Fruit fly (Drosophila melanogaster): ENCODE data around the gene Irk2.

The Irk2 gene

DNA sequence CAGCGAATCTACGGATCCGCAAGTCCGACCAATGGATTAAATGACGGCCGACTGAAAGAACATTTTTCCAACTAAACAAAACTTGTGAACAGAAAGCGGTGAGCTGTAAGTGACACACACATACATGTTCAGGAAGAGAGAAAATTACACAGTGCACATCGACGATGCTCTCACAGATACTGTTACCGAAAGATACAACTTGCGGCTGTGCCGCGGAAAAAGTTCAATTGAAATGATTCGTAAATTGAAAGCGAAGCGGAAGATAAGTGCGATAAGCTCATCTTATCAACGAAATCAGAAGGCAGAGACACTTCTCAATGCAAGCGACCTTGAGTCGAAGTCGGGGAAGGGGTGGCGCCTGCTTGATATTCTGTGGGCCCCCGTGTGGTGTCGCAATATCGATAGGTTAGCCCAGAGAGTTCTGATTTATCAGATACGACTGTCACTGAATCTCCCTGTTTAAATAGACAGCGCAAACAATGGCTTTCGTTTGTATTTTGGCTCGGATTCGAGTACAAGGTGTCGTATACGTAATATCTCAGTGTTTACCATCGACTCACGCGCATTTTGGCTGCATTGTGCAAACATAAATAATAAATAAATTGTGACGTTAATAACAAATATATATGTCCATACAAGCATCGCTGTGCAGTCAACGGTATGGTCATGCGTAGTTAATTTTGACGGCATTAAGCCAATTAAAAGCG, at the start of gene Irk2:
Gene Irk2, minus strand, starts transcription at position 51 of the 707 bp plus-strand sequence.
- TF ChIP-seq Hr38 (GFP tag; optimal IDR thresholded peaks at IDR 0.05) (no peak), Sox14 (GFP tag; optimal IDR thresholded peaks at IDR 0.05) (no peak), CG34406 (GFP tag; optimal IDR thresholded peaks at IDR 0.05) (peak; percentile 40), CG32006 (GFP tag; optimal IDR thresholded peaks at IDR 0.05) (no peak), CG8632 (GFP tag; optimal IDR thresholded peaks at IDR 0.05) (peak; percentile 18), CG10631 (GFP tag; optimal IDR thresholded peaks at IDR 0.05) (no peak), Eip78C (GFP tag) (peak; percentile 87), CG16779 (tag; optimal IDR thresholded peaks at IDR 0.05) (peak; percentile 1), CG6792 (GFP tag; optimal IDR thresholded peaks at IDR 0.05) (no peak), Smox (GFP tag; optimal IDR thresholded peaks at IDR 0.05) (no peak), Sox102F (GFP tag; optimal IDR thresholded peaks at IDR 0.05) (peak; percentile 20), svp (GFP tag) (peak; percentile 15)

DNA sequence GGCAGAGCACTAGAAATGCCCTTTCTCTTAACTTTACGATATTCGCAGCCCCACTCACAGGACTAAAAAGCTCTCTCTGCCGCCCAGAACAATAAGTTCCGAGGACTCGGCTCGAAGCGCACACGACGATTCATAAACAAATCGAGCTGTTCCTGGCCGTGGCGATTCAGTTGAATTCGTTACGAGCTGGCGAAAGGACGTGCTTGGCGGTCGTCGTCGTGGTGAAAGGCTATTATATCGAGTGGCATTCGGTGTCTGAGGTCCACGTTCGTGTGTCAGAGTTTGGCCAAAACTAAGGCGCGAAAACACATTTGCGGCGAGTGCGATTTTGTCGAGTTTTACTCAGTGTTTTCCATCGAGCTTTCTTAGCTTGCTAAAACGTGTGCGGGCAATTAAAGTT, 38.0 kb upstream of the Irk2 start, which contains the start of gene beat-IV:
Gene beat-IV, plus strand, starts transcription at position 169 of the 400 bp plus-strand sequence.
- TF ChIP-seq net (GFP tag; optimal IDR thresholded peaks at IDR 0.05) (no peak), ss (GFP tag; optimal IDR thresholded peaks at IDR 0.05) (no peak), CG11762 (GFP tag; optimal IDR thresholded peaks at IDR 0.05; ENCODE audit: insufficient read depth) (no peak), Eip78C (GFP tag) (no peak), CG34406 (GFP tag; optimal IDR thresholded peaks at IDR 0.05) (no peak), CG11294 (GFP tag; IDR thresholded peaks at IDR 0.05) (no peak), Sox15 (GFP tag; optimal IDR thresholded peaks at IDR 0.05) (no peak), CG16779 (tag; optimal IDR thresholded peaks at IDR 0.05) (no peak), spab (GFP tag; optimal IDR thresholded peaks at IDR 0.05) (no peak), eg (GFP tag; IDR thresholded peaks at IDR 0.05) (no peak), pdm3 (GFP tag; optimal IDR thresholded peaks at IDR 0.05) (no peak), Eip75B (GFP tag; optimal IDR thresholded peaks at IDR 0.05) (no peak), CG10631 (GFP tag; optimal IDR thresholded peaks at IDR 0.05) (no peak), CG7368 (GFP tag; optimal IDR thresholded peaks at IDR 0.05) (no peak), Eip93F (GFP tag; optimal IDR thresholded peaks at IDR 0.05) (no peak), Sox14 (GFP tag; optimal IDR thresholded peaks at IDR 0.05) (no peak), CG6808 (GFP tag; optimal IDR thresholded peaks at IDR 0.05) (no peak), Met (GFP tag; optimal IDR thresholded peaks at IDR 0.05) (no peak), fkh (GFP tag; optimal IDR thresholded peaks at IDR 0.05) (no peak), Sox102F (GFP tag; optimal IDR thresholded peaks at IDR 0.05) (no peak)

DNA sequence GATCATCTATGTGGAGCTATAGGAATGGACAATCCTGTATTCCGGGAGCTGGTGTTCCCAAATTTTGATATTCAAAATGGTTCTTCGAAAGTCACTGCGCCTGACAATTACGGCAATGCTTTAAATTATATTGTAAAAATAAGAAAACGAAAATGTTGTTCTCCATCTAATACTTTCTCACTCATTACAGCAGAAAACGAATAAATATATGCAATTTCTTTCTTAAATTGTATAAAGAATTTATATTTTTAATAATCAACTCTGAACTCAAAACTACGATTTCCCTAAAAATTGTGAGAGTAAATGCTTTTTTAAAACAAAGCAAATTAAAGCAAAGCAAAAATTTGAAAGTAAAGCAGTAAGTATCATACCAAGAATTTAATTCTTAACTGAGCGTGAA, 37.6 kb upstream of the Irk2 start, which contains the start of gene CG10164:
Gene CG10164, minus strand, starts transcription at position 101 of the 400 bp plus-strand sequence.
- TF ChIP-seq CG10631 (GFP tag; optimal IDR thresholded peaks at IDR 0.05) (no peak), eg (GFP tag; IDR thresholded peaks at IDR 0.05) (no peak), CG11294 (GFP tag; IDR thresholded peaks at IDR 0.05) (no peak), achi (GFP tag; optimal IDR thresholded peaks at IDR 0.05) (no peak), CG3032 (tag; optimal IDR thresholded peaks at IDR 0.05) (no peak), cyc (GFP tag; optimal IDR thresholded peaks at IDR 0.05) (no peak), spab (GFP tag; optimal IDR thresholded peaks at IDR 0.05) (no peak), CG11762 (GFP tag; optimal IDR thresholded peaks at IDR 0.05; ENCODE audit: insufficient read depth) (no peak), Sox102F (GFP tag; optimal IDR thresholded peaks at IDR 0.05) (no peak), Eip78C (GFP tag) (no peak), fkh (GFP tag; optimal IDR thresholded peaks at IDR 0.05) (no peak), esn (GFP tag; optimal IDR thresholded peaks at IDR 0.05) (no peak), Hr39 (GFP tag; optimal IDR thresholded peaks at IDR 0.05) (no peak), CG8319 (GFP tag; optimal IDR thresholded peaks at IDR 0.05) (no peak), fd85E (GFP tag; optimal IDR thresholded peaks at IDR 0.05) (no peak), CG11902 (GFP tag; optimal IDR thresholded peaks at IDR 0.05) (no peak), net (GFP tag; optimal IDR thresholded peaks at IDR 0.05) (no peak), Sox14 (GFP tag; optimal IDR thresholded peaks at IDR 0.05) (no peak), dac (GFP tag; optimal IDR thresholded peaks at IDR 0.05) (no peak)
